Worm (Caenorhabditis elegans) whole organism, late embryonic: Measurements from ENCODE around the gene C47E12.13.

ENCODE experiments used
- ceh-22 ChIP-seq: sonication (generic microtip); optimal IDR thresholded peaks from 2 replicates; lab custom pipeline; 2017; ENCODE audit warnings: missing biosample characterization, missing genetic modification characterization
- nhr-11 ChIP-seq: fragments of 150-350 bp; optimal IDR thresholded peaks from 2 replicates; lab custom pipeline; 2014; ENCODE audit warnings: missing biosample characterization, missing genetic modification characterization
- pag-3 ChIP-seq: sonication (generic microtip); optimal IDR thresholded peaks from 2 replicates; lab custom pipeline; 2016; ENCODE audit warnings: missing compliant biosample characterization, missing genetic modification characterization, borderline replicate concordance

ce11 chrIV:10048268-10048667, 41.6 kb upstream of the C47E12.13 start:
- TF ChIP-seq ceh-22 (no peak), pag-3 (tag; lab: Kevin White, UChicago) (no peak), nhr-11 (tag; lab: Kevin White, UChicago) (no peak)
